Fruit fly (Drosophila melanogaster): ENCODE measurements around the gene nyo.
A peak's percentile ranks its signal among the peaks of the same experiment; 100 is the strongest.

The nyo gene

dm6 chr3R:31580586-31580994, 37.8 kb downstream of the nyo start, which contains the start of the genes pygo and rod (continued):
- TF ChIP-seq Doc3 (GFP tag; IDR thresholded peaks at IDR 0.05; ENCODE audit: partially characterized antibody) (peak; percentile 64; the same call in 2 of the 3 replicates), CG13287 (GFP tag; IDR thresholded peaks at IDR 0.05; ENCODE audit: partially characterized antibody) (peak; percentile 80), CG34224 (GFP tag; IDR thresholded peaks at IDR 0.05; ENCODE audit: partially characterized antibody) (peak; percentile 70), CG9876 (GFP tag; optimal IDR thresholded peaks at IDR 0.05) (no peak), stwl (tag; optimal IDR thresholded peaks at IDR 0.05) (peak; percentile 90), CG1602 (GFP tag; optimal IDR thresholded peaks at IDR 0.05) (no peak), otp (GFP tag; IDR thresholded peaks at IDR 0.05) (no peak), pzg (GFP tag; optimal IDR thresholded peaks at IDR 0.05) (peak; percentile 86), Dip2 (GFP tag; IDR thresholded peaks at IDR 0.05) (no peak), CG12391 (tag; optimal IDR thresholded peaks at IDR 0.05) (peak; percentile 34), CG2678 (tag; optimal IDR thresholded peaks at IDR 0.05) (no peak), scrt (GFP tag; optimal IDR thresholded peaks at IDR 0.05) (no peak), NK7.1 (GFP tag; optimal IDR thresholded peaks at IDR 0.05) (no peak), Deaf1 (tag; optimal IDR thresholded peaks at IDR 0.05) (no peak), tup (GFP tag; optimal IDR thresholded peaks at IDR 0.05) (no peak), CG10366 (GFP tag; IDR thresholded peaks at IDR 0.05) (no peak), CG2202 (tag; optimal IDR thresholded peaks at IDR 0.05) (no peak), Camta (GFP tag; optimal IDR thresholded peaks at IDR 0.05) (peak; percentile 0), CG2875 (GFP tag; optimal IDR thresholded peaks at IDR 0.05) (no peak), Blimp-1 (GFP tag; optimal IDR thresholded peaks at IDR 0.05) (no peak), yki (optimal IDR thresholded peaks at IDR 0.05) (no peak), CrebB (tag; optimal IDR thresholded peaks at IDR 0.05) (no peak), abd-A (tag; optimal IDR thresholded peaks at IDR 0.05) (no peak), row (GFP tag; IDR thresholded peaks at IDR 0.05) (peak; percentile 22; the same call in 1 of the 3 replicates), Med (GFP tag) (peak; percentile 78), CG34422 (GFP tag; IDR thresholded peaks at IDR 0.05) (peak; percentile 50; the same call in 1 of the 3 replicates), trem (tag; optimal IDR thresholded peaks at IDR 0.05) (peak; percentile 72), shn (GFP tag; optimal IDR thresholded peaks at IDR 0.05) (no peak), unc-4 (GFP tag; IDR thresholded peaks at IDR 0.05; ENCODE audit: partially characterized antibody) (peak; percentile 67), Fer1 (GFP tag; optimal IDR thresholded peaks at IDR 0.05) (no peak), CG8290 (GFP tag; optimal IDR thresholded peaks at IDR 0.05) (no peak), CG8290 (tag; optimal IDR thresholded peaks at IDR 0.05) (no peak), GATAe (GFP tag; conservative IDR thresholded peaks at IDR 0.05) (no peak), nmo (GFP tag; optimal IDR thresholded peaks at IDR 0.05) (peak; percentile 61), CG17802 (tag; optimal IDR thresholded peaks at IDR 0.05) (no peak), schlank (tag; optimal IDR thresholded peaks at IDR 0.05) (no peak), Hmx (GFP tag; optimal IDR thresholded peaks at IDR 0.05) (no peak), Lhr (GFP tag; optimal IDR thresholded peaks at IDR 0.05) (peak; percentile 20), CG16863 (GFP tag; optimal IDR thresholded peaks at IDR 0.05) (no peak), bab2 (GFP tag; optimal IDR thresholded peaks at IDR 0.05) (no peak), trh (GFP tag; optimal IDR thresholded peaks at IDR 0.05) (no peak), vnd (GFP tag; IDR thresholded peaks at IDR 0.05; ENCODE audit: partially characterized antibody) (0 out of 3 replicates have a peak, but pooled peaks have one; percentile 30), Trl (optimal IDR thresholded peaks at IDR 0.05) (no peak), Trl (GFP tag; optimal IDR thresholded peaks at IDR 0.05) (no peak), ssp (GFP tag; IDR thresholded peaks at IDR 0.05) (0 out of 2 replicates have a peak, but pooled peaks have one; percentile 17), lmd (GFP tag; IDR thresholded peaks at IDR 0.05) (no peak), BtbVII (GFP tag; optimal IDR thresholded peaks at IDR 0.05) (no peak), Hr78 (GFP tag; optimal IDR thresholded peaks at IDR 0.05) (no peak), Dbx (GFP tag; IDR thresholded peaks at IDR 0.05) (no peak), sqz (GFP tag; optimal IDR thresholded peaks at IDR 0.05) (no peak), CG16813 (GFP tag; IDR thresholded peaks at IDR 0.05; ENCODE audit: partially characterized antibody) (peak; percentile 67)

All from whole organism, embryonic.